Worm (Caenorhabditis elegans) whole organism, L4/young adult: ENCODE measurements around the gene dgk-2.

Experiments used
- W03F9.2 ChIP-seq: fragments of 150-350 bp; optimal IDR thresholded peaks from 2 replicates; lab custom pipeline; 2014; ENCODE audit warnings: missing biosample characterization, missing genetic modification characterization
- dao-5 ChIP-seq: sonication (generic microtip); optimal IDR thresholded peaks from 2 replicates; lab custom pipeline; 2016; ENCODE audit warnings: missing genotype, missing genetic modification characterization, moderate library complexity, missing compliant biosample characterization
- him-1 ChIP-seq: sonication (generic microtip); optimal IDR thresholded peaks from 2 replicates; lab custom pipeline; 2016; ENCODE audit warnings: missing genotype, missing genetic modification reagents, missing genetic modification characterization, missing compliant biosample characterization

dgk-2 gene

DNA sequence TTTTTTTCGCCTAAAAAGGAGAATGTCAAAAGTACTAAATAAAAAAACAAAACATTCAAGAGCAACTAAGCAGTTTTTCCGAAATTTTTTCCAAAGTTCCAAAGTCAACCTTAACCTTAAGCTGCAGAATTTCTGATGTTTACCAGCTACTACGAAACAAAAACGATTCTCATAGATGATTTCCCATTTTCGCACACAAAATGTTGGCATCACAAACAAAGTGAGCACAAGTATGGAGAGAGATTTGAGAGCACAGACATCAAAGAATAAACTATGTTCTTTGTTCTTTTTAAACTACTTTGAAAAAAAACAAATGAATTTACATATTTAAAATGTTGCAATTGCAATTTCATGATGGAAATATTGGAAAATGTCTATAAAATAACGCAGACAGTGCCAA, 19.1 kb upstream of the dgk-2 start:
- TF ChIP-seq dao-5 (no peak), him-1 (tag; lab: Kevin White, UChicago) (no peak), W03F9.2 (tag; lab: Kevin White, UChicago) (no peak)

DNA sequence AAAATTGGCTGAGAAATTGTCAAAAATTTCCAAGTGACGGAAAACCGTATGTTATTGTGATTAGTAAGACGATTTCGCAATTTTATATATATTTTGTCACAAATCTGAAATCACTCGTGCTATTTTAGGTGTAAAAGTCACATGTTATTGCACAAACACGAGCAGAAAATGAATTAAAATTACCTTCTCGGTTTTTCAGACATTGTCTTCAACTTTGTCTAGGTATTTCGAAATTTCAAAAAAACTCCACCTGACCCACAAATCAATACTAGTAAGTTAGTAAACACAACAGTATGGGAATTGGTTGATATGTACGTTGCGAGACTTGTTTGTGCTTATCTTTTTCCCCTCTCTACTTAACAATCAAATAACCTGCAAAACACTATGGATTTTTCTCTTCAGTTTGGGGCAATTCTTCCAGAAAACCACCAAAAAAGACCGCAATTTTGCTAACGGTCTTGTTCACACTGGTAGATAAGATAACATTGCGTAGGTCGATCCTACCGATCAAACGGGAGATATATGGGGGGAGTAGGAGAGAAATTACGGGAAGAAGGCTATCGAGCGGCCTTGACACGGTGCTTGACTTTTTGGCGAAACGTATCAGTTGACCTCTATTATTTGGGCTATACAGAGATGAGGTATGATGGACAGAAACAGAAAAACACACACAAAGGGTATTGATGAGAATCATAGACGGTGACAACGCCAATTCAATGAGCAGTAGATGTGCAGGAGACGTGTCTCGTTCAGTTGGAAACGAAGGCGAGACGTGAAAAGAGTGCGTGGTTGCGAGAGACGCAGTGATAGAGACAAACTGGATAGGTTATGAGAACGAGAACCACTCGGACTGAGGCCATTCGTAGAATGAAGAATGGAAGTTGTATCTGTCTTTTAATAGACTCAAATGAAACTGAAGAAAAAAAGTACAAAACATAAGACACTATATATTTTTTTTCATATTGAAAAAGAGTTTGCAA, 17.9 kb upstream of the dgk-2 start, which contains the start of gene C07A12.7:
C07A12.7 (minus strand) TSS at position 308 of the 980 bp plus-strand sequence.
- no peak for TF ChIP-seq dao-5
- TF ChIP-seq W03F9.2 (tag; lab: Kevin White, UChicago) = no peak
- TF ChIP-seq him-1 (tag; lab: Kevin White, UChicago) = no peak

DNA sequence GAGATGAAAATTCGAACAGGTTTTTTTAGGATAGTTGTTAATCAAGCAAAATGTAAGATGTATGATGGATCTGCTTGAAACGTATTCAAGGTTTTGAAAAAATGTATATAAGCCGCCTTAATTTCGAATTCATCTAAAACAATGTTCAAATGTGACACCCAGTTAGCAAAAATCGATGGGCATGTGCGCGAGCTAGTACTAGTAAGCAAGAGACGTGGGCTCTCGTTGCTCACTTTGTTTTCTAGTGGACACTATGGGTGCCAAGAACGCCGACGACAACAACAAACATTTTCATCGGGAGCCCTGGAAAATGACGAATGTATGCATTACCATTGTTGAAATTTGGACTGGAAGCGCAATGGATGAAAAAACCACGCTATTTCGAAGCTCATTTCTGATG, 17.0 kb upstream of the dgk-2 start:
- TF ChIP-seq W03F9.2 (tag; lab: Kevin White, UChicago) (no peak), dao-5 (no peak), him-1 (tag; lab: Kevin White, UChicago) (no peak)

DNA sequence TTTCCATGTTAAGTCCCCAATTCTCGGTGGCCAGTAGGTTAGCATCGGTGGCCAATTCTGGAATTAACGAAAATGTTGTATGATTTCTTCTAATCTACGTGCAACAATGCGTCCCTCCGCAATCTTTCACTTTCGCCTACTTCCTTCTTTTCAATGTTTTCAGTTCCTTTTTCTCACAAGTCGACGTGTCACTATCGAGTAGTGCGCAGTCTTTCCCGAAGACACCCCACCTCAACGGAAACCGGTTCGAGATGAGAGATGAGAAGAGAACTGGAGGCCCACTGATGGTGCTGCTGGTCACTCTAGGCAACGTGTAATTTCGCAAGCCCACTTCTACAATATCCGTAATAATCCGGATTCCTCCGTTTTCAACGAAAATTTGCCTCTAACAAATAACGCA, 15.8 kb upstream of the dgk-2 start:
- TF ChIP-seq him-1 (tag; lab: Kevin White, UChicago) = no peak
- no peak for TF ChIP-seq dao-5

- TF ChIP-seq him-1 (tag; lab: Kevin White, UChicago) (no peak), W03F9.2 (tag; lab: Kevin White, UChicago) (no peak), dao-5 (no peak)
Observed at ce11 chrX:4516758-4517157, 12.6 kb upstream of the dgk-2 start.

ce11 chrX:4513657-4514143, 9.5 kb upstream of the dgk-2 start, which contains the start of gene spr-3:
TSS of gene spr-3 (plus strand) at chrX:4514093.
- TF ChIP-seq dao-5 (no peak), W03F9.2 (tag; lab: Kevin White, UChicago) (no peak), him-1 (tag; lab: Kevin White, UChicago) (no peak)

- TF ChIP-seq him-1 (tag; lab: Kevin White, UChicago) = no peak
- no peak for TF ChIP-seq W03F9.2 (tag; lab: Kevin White, UChicago)
- no peak for TF ChIP-seq dao-5
Observed at ce11 chrX:4508209-4508608, 4.0 kb upstream of the dgk-2 start, which contains the start of gene rhi-1. TSS of gene rhi-1 (plus strand) at chrX:4508509.

- TF ChIP-seq dao-5 (no peak), W03F9.2 (tag; lab: Kevin White, UChicago) (no peak), him-1 (tag; lab: Kevin White, UChicago) (no peak)
Observed at ce11 chrX:4507122-4507681, 3.0 kb upstream of the dgk-2 start.

DNA sequence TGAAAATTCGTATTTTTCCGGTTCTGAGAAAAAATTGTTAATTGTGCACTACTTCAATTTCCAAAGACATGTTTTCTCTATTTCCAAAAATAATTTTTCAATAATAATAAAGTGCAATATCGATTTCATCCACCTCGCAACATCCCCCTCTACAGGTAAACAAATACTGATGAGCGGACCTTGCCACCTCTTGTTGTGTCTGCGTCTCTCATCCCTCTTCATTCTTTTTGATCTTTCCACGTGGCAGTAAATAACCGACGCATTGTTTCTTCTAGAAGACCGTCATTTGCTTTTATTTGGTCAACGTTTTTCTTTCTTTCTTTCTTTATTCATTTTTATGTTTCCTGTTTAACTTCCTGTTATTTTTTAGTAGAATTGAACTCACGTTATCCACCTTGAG, 929 bp downstream of the dgk-2 start:
- TF ChIP-seq W03F9.2 (tag; lab: Kevin White, UChicago) (no peak), dao-5 (no peak), him-1 (tag; lab: Kevin White, UChicago) (no peak)

ce11 chrX:4502039-4502438, 2.1 kb downstream of the dgk-2 start:
- TF ChIP-seq W03F9.2 (tag; lab: Kevin White, UChicago) (no peak), dao-5 (no peak)

ce11 chrX:4500499-4500898, 3.7 kb downstream of the dgk-2 start:
- TF ChIP-seq him-1 (tag; lab: Kevin White, UChicago) (no peak), W03F9.2 (tag; lab: Kevin White, UChicago) (no peak)

DNA sequence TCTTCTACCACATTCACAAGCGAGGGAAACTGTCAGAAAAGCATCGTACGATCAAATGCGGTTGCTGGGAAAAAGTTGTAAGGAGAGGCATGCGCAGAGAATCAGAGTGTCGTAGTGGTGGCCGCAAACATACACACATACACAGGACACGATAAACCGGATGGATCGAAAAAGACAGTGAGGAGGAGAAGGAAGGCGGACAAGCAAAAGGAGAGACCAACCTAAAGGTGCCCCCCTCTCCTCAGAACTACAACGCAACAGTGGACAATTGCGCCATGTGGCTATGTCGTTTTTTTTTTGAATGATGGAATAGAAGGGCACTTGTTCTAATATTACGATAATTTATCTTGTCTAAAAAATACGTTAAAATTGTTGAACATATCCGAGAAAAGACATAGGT, 5.7 kb downstream of the dgk-2 start:
- TF ChIP-seq him-1 (tag; lab: Kevin White, UChicago) = no peak
- TF ChIP-seq W03F9.2 (tag; lab: Kevin White, UChicago) = no peak
- TF ChIP-seq dao-5 = no peak

DNA sequence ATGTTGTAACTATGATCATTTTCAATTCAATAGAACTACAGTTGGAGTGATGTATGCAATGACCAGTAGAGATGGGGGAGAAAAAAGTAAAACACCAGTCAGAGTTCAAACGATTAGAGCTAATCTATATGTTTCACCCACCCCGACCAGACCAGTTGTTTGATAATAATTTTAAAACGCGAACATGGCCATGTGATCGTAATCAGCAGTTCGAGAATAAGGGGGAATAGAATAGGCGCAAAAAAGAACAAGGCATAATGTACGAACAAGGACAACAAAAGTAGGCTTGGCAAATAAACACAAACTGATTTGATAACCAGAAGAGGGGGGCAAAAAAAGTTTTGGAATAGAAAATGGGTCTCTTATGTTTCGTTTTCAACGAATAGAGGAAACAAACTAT, 6.1 kb downstream of the dgk-2 start:
- TF ChIP-seq dao-5 (no peak), W03F9.2 (tag; lab: Kevin White, UChicago) (no peak), him-1 (tag; lab: Kevin White, UChicago) (no peak)
